Fruit fly (Drosophila melanogaster) whole organism: Measurements from ENCODE around the gene Ppt2.

Experiments
- CG8478 ChIP-seq: fragments of >200 bp; optimal IDR thresholded peaks from 2 replicates; lab custom pipeline; 2018; ENCODE audit warnings: inconsistent platforms
- Dll ChIP-seq: fragments of >200 bp; optimal IDR thresholded peaks from 2 replicates; lab custom pipeline; 2017
- EcR ChIP-seq, 2 experiments: fragments of >200 bp; optimal IDR thresholded peaks; 2 replicates each; lab custom pipeline; 2017; ENCODE audit warnings: missing biosample characterization in 2 of 2, missing genetic modification characterization in 2 of 2, missing genetic modification reagents in 2 of 2
- pan ChIP-seq: fragments of >200 bp; optimal IDR thresholded peaks from 2 replicates; lab custom pipeline; 2017
- psq ChIP-seq: fragments of >200 bp; optimal IDR thresholded peaks from 2 replicates; lab custom pipeline; 2017
- usp ChIP-seq: fragments of >200 bp; optimal IDR thresholded peaks from 2 replicates; lab custom pipeline; 2017; ENCODE audit warnings: missing biosample characterization, missing genetic modification characterization, mixed read lengths

The Ppt2 gene

dm6 chr2L:11280090-11280489 lies at the start of gene Ppt2:
Gene Ppt2, plus strand, starts transcription at chr2L:11280298.
- TF ChIP-seq CG8478 = no peak
- TF ChIP-seq psq (lab: Kevin White, UChicago) = no peak
- no peak for TF ChIP-seq EcR (GFP tag; optimal IDR thresholded peaks at IDR 0.05; lab: Kevin White, UChicago)
- no peak for TF ChIP-seq pan (lab: Kevin White, UChicago)
- TF ChIP-seq usp = no peak
- TF ChIP-seq Dll (lab: Kevin White, UChicago) = no peak

dm6 chr2L:11235534-11235933 lies 44.6 kb upstream of the Ppt2 start:
- no peak for TF ChIP-seq Dll (lab: Kevin White, UChicago)

- TF ChIP-seq usp (no peak), psq (lab: Kevin White, UChicago) (no peak), EcR (GFP tag; optimal IDR thresholded peaks at IDR 0.05; lab: Kevin White, UChicago) (no peak), CG8478 (no peak), pan (lab: Kevin White, UChicago) (no peak), Dll (lab: Kevin White, UChicago) (no peak)
These were observed 43.7 kb upstream of the Ppt2 start for dm6 chr2L:11236364-11236763.

dm6 chr2L:11243912-11244311 lies 36.2 kb upstream of the Ppt2 start:
- TF ChIP-seq Dll (lab: Kevin White, UChicago) (no peak), CG8478 (no peak), psq (lab: Kevin White, UChicago) (no peak), pan (lab: Kevin White, UChicago) (no peak), usp (no peak)

dm6 chr2L:11247730-11248129 lies 32.4 kb upstream of the Ppt2 start:
- TF ChIP-seq Dll (lab: Kevin White, UChicago) = no peak
- TF ChIP-seq usp = no peak
- TF ChIP-seq EcR (GFP tag; optimal IDR thresholded peaks at IDR 0.05; lab: Kevin White, UChicago) = no peak

- no peak for TF ChIP-seq EcR (GFP tag; optimal IDR thresholded peaks at IDR 0.05; lab: Kevin White, UChicago)
- TF ChIP-seq Dll (lab: Kevin White, UChicago) = no peak
- TF ChIP-seq psq (lab: Kevin White, UChicago) = no peak
- no peak for TF ChIP-seq pan (lab: Kevin White, UChicago)
- TF ChIP-seq usp = no peak
- no peak for TF ChIP-seq CG8478
These were observed 30.7 kb upstream of the Ppt2 start for dm6 chr2L:11249376-11249775.

dm6 chr2L:11251181-11251580 lies 28.9 kb upstream of the Ppt2 start:
- TF ChIP-seq CG8478 (no peak), usp (no peak), psq (lab: Kevin White, UChicago) (no peak), pan (lab: Kevin White, UChicago) (no peak), EcR (GFP tag; optimal IDR thresholded peaks at IDR 0.05; lab: Kevin White, UChicago) (no peak), Dll (lab: Kevin White, UChicago) (no peak)

- no peak for TF ChIP-seq CG8478
- no peak for TF ChIP-seq psq (lab: Kevin White, UChicago)
- TF ChIP-seq pan (lab: Kevin White, UChicago) = no peak
- TF ChIP-seq EcR (GFP tag; optimal IDR thresholded peaks at IDR 0.05; lab: Kevin White, UChicago) = no peak
- no peak for TF ChIP-seq Dll (lab: Kevin White, UChicago)
- TF ChIP-seq usp = no peak
These were observed 11.0 kb upstream of the Ppt2 start, which contains the start of gene cmet for dm6 chr2L:11268933-11269631. Gene cmet, minus strand, starts transcription at chr2L:11269002.

- TF ChIP-seq usp (no peak), psq (lab: Kevin White, UChicago) (no peak)
These were observed 10.5 kb upstream of the Ppt2 start, which contains the start of gene cana for dm6 chr2L:11269632-11269965. Gene cana, plus strand, starts transcription at chr2L:11269780.

dm6 chr2L:11271622-11272282 lies 8.3 kb upstream of the Ppt2 start:
- TF ChIP-seq CG8478 (no peak), pan (lab: Kevin White, UChicago) (no peak), EcR (GFP tag; optimal IDR thresholded peaks at IDR 0.05; lab: Kevin White, UChicago) (no peak), usp (no peak), psq (lab: Kevin White, UChicago) (no peak), Dll (lab: Kevin White, UChicago) (no peak)

dm6 chr2L:11277927-11278351 lies 2.2 kb upstream of the Ppt2 start, which contains the start of gene CG33695:
Gene CG33695, plus strand, starts transcription at chr2L:11278021.
- TF ChIP-seq usp = no peak

dm6 chr2L:11281930-11282329 lies 1.8 kb downstream of the Ppt2 start, which contains the start of gene mre11:
Gene mre11, plus strand, starts transcription at chr2L:11282090.
- TF ChIP-seq pan (lab: Kevin White, UChicago) (no peak), EcR (GFP tag; optimal IDR thresholded peaks at IDR 0.05; lab: Kevin White, UChicago) (no peak), psq (lab: Kevin White, UChicago) (no peak), usp (no peak), Dll (lab: Kevin White, UChicago) (no peak), CG8478 (no peak)

- TF ChIP-seq pan (lab: Kevin White, UChicago) (no peak), EcR (GFP tag; optimal IDR thresholded peaks at IDR 0.05; lab: Kevin White, UChicago) (no peak), psq (lab: Kevin White, UChicago) (no peak), usp (no peak), Dll (lab: Kevin White, UChicago) (no peak), CG8478 (no peak)
These were observed 5.5 kb downstream of the Ppt2 start, which contains the start of gene Osi21 for dm6 chr2L:11285606-11286005. Gene Osi21, minus strand, starts transcription at chr2L:11285706.
